Fruit fly (Drosophila melanogaster) whole organism, pupa: ENCODE measurements around the gene Strip.

Experiments
- CG10348 ChIP-seq: fragments of 200-800 bp; sonication (Bioruptor generic); IDR thresholded peaks from 2 replicates; pipeline ENCODE4 v1.3.6; 2022; ENCODE audit warnings: missing biosample characterization, missing genetic modification characterization
- CG12605 ChIP-seq: fragments of 200-800 bp; sonication (Bioruptor generic); IDR thresholded peaks from 2 replicates; pipeline ENCODE4 v1.3.6; 2022; ENCODE audit warnings: missing biosample characterization, missing genetic modification characterization
- CG13204 ChIP-seq: fragments of 200-800 bp; sonication (Bioruptor generic); optimal IDR thresholded peaks from 2 replicates; lab custom pipeline; 2018; ENCODE audit warnings: missing biosample characterization, mild to moderate bottlenecking, missing genetic modification characterization, moderate library complexity
- CG14655 ChIP-seq: fragments of 200-800 bp; sonication (Bioruptor generic); optimal IDR thresholded peaks from 3 replicates; lab custom pipeline; 2017; ENCODE audit warnings: mild to moderate bottlenecking, missing biosample characterization, missing genetic modification reagents, missing genetic modification characterization
- CG15710 ChIP-seq: fragments of 200-800 bp; sonication (Bioruptor generic); optimal IDR thresholded peaks from 2 replicates; lab custom pipeline; 2018; ENCODE audit warnings: missing biosample characterization, mild to moderate bottlenecking, missing genetic modification characterization, moderate library complexity
- CG17806 ChIP-seq: fragments of 200-800 bp; sonication (Bioruptor generic); optimal IDR thresholded peaks from 2 replicates; lab custom pipeline; 2018; ENCODE audit warnings: missing biosample characterization, mild to moderate bottlenecking, missing genetic modification characterization, moderate library complexity
- CG32121 ChIP-seq: fragments of 200-800 bp; sonication (Bioruptor generic); IDR thresholded peaks from 2 replicates; pipeline ENCODE4 v1.3.6; 2022; ENCODE audit warnings: missing biosample characterization, missing genetic modification characterization
- CG34367 ChIP-seq: fragments of 200-800 bp; sonication (Bioruptor generic); optimal IDR thresholded peaks from 2 replicates; lab custom pipeline; 2018; ENCODE audit warnings: missing biosample characterization, mild to moderate bottlenecking, missing genetic modification characterization
- CG4496 ChIP-seq: fragments of 200-800 bp; sonication (Bioruptor generic); IDR thresholded peaks from 3 replicates; pipeline ENCODE4 v1.3.6; 2022; ENCODE audit warnings: missing biosample characterization, missing genetic modification characterization
- CG8159 ChIP-seq: fragments of 200-800 bp; sonication (Bioruptor generic); optimal IDR thresholded peaks from 3 replicates; lab custom pipeline; 2018; ENCODE audit warnings: missing biosample characterization, mild to moderate bottlenecking, missing genetic modification characterization, moderate library complexity
- CG8301 ChIP-seq: fragments of 200-800 bp; sonication (Bioruptor generic); optimal IDR thresholded peaks from 2 replicates; lab custom pipeline; 2018; ENCODE audit warnings: missing biosample characterization, mild to moderate bottlenecking, missing genetic modification characterization
- CG9948 ChIP-seq: fragments of 200-800 bp; sonication (Bioruptor generic); optimal IDR thresholded peaks from 2 replicates; lab custom pipeline; 2018; ENCODE audit warnings: missing biosample characterization, mild to moderate bottlenecking, missing genetic modification characterization, moderate library complexity
- D1 ChIP-seq: fragments of 200-800 bp; sonication (Bioruptor generic); optimal IDR thresholded peaks from 2 replicates; lab custom pipeline; 2018; ENCODE audit warnings: missing biosample characterization, mild to moderate bottlenecking, missing genetic modification characterization, moderate library complexity
- EcR ChIP-seq: fragments of 200-800 bp; sonication (Bioruptor generic); optimal IDR thresholded peaks from 3 replicates; lab custom pipeline; 2019; ENCODE audit warnings: missing biosample characterization, missing genetic modification characterization, mild to moderate bottlenecking, moderate library complexity, missing genetic modification reagents
- Ets98B ChIP-seq: fragments of 200-800 bp; sonication (Bioruptor generic); IDR thresholded peaks from 2 replicates; pipeline ENCODE4 v1.3.6; 2022; ENCODE audit warnings: missing biosample characterization, missing genetic modification characterization
- Pif1A ChIP-seq: fragments of 200-800 bp; sonication (Bioruptor generic); optimal IDR thresholded peaks from 3 replicates; lab custom pipeline; 2016; ENCODE audit warnings: missing biosample characterization, missing genetic modification characterization
- Pif1B ChIP-seq: fragments of 200-800 bp; sonication (Bioruptor generic); optimal IDR thresholded peaks from 3 replicates; lab custom pipeline; 2016; ENCODE audit warnings: missing biosample characterization, missing genetic modification characterization
- Snoo ChIP-seq: fragments of 200-800 bp; sonication (Bioruptor generic); optimal IDR thresholded peaks from 3 replicates; lab custom pipeline; 2017; ENCODE audit warnings: missing biosample characterization, mild to moderate bottlenecking, missing genetic modification characterization, inconsistent platforms
- fd96Ca ChIP-seq: fragments of 200-800 bp; sonication (Bioruptor generic); IDR thresholded peaks from 3 replicates; pipeline ENCODE4 v1.3.6; 2022; ENCODE audit warnings: missing biosample characterization, missing genetic modification characterization
- gl ChIP-seq: fragments of 200-800 bp; sonication (Bioruptor generic); optimal IDR thresholded peaks from 2 replicates; lab custom pipeline; 2018; ENCODE audit warnings: missing biosample characterization, mild to moderate bottlenecking, missing genetic modification characterization
- rn ChIP-seq: fragments of 200-800 bp; sonication (Bioruptor generic); IDR thresholded peaks from 2 replicates; pipeline ENCODE4 v1.3.6; 2022; ENCODE audit warnings: missing biosample characterization, missing genetic modification characterization

The Strip gene

dm6 chr3L:3338882-3339590, 10.4 kb upstream of the Strip start:
- peak; percentile 33; the same call in 1 of the 3 replicates for TF ChIP-seq CG4496 (GFP tag; lab: Robert Waterston, UW)
- TF ChIP-seq rn, result no peak
- TF ChIP-seq Pif1B (GFP tag; lab: Kevin White, UChicago), result peak; percentile 17
- no peak for TF ChIP-seq D1
- peak; percentile 55 for TF ChIP-seq Pif1A (GFP tag; lab: Kevin White, UChicago)
- no peak for TF ChIP-seq EcR
- peak; percentile 83 for TF ChIP-seq CG8159 (tag; lab: Kevin White, UChicago)
- TF ChIP-seq CG13204 (GFP tag; lab: Kevin White, UChicago), result no peak
- TF ChIP-seq CG10348 (GFP tag; lab: Robert Waterston, UW), result no peak
- TF ChIP-seq fd96Ca (GFP tag; lab: Robert Waterston, UW), result peak; percentile 39; the same call in 2 of the 3 replicates
- peak; percentile 11 for TF ChIP-seq CG34367 (tag; lab: Kevin White, UChicago)
- peak; percentile 63 for TF ChIP-seq CG9948
- TF ChIP-seq gl (tag; lab: Kevin White, UChicago), result peak; percentile 53
- TF ChIP-seq CG8301, result peak; percentile 83
- peak; percentile 55 for TF ChIP-seq CG32121
- peak; percentile 66 for TF ChIP-seq CG12605
- TF ChIP-seq CG15710 (tag; lab: Kevin White, UChicago), result peak; percentile 65
- peak; percentile 89 for TF ChIP-seq CG14655 (GFP tag; lab: Kevin White, UChicago)
- peak; percentile 78 for TF ChIP-seq CG17806 (tag; lab: Kevin White, UChicago)
- peak; percentile 47 for TF ChIP-seq Ets98B (GFP tag; lab: Robert Waterston, UW)
- no peak for TF ChIP-seq Snoo

dm6 chr3L:3338028-3338855, 9.6 kb upstream of the Strip start:
- TF ChIP-seq CG8159 (tag; lab: Kevin White, UChicago) (peak; percentile 62), CG34367 (tag; lab: Kevin White, UChicago) (peak; percentile 31), CG9948 (peak; percentile 55), CG10348 (GFP tag; lab: Robert Waterston, UW) (no peak), Pif1A (GFP tag; lab: Kevin White, UChicago) (no peak), CG14655 (GFP tag; lab: Kevin White, UChicago) (no peak), CG15710 (tag; lab: Kevin White, UChicago) (peak; percentile 70), gl (tag; lab: Kevin White, UChicago) (no peak), CG8301 (peak; percentile 27), D1 (no peak), CG17806 (tag; lab: Kevin White, UChicago) (peak; percentile 43), CG32121 (no peak), fd96Ca (GFP tag; lab: Robert Waterston, UW) (no peak), CG12605 (no peak), EcR (peak; percentile 70), CG13204 (GFP tag; lab: Kevin White, UChicago) (peak; percentile 35), rn (no peak), Snoo (no peak), Ets98B (GFP tag; lab: Robert Waterston, UW) (no peak), CG4496 (GFP tag; lab: Robert Waterston, UW) (no peak; the same call in 2 of the 3 replicates), Pif1B (GFP tag; lab: Kevin White, UChicago) (no peak)

dm6 chr3L:3337345-3337928, 8.8 kb upstream of the Strip start:
- TF ChIP-seq CG15710 (tag; lab: Kevin White, UChicago), result no peak
- TF ChIP-seq CG10348 (GFP tag; lab: Robert Waterston, UW), result no peak
- TF ChIP-seq EcR, result peak; percentile 17
- TF ChIP-seq CG12605, result no peak
- TF ChIP-seq CG9948, result no peak

dm6 chr3L:3336368-3337164, 7.9 kb upstream of the Strip start, which contains the start of the genes Drsl6 and kst:
Drsl6 (minus strand) TSS chr3L:3336418.
kst (plus strand) TSS chr3L:3336860.
- TF ChIP-seq CG14655 (GFP tag; lab: Kevin White, UChicago) (no peak), CG4496 (GFP tag; lab: Robert Waterston, UW) (peak; percentile 69), CG17806 (tag; lab: Kevin White, UChicago) (peak; percentile 32), CG13204 (GFP tag; lab: Kevin White, UChicago) (no peak), Ets98B (GFP tag; lab: Robert Waterston, UW) (peak; percentile 55; the same call in 1 of the 2 replicates), fd96Ca (GFP tag; lab: Robert Waterston, UW) (peak; percentile 33; the same call in 1 of the 3 replicates), CG32121 (peak; percentile 32; the same call in 1 of the 2 replicates), CG15710 (tag; lab: Kevin White, UChicago) (peak; percentile 48), CG9948 (peak; percentile 17), gl (tag; lab: Kevin White, UChicago) (peak; percentile 64), rn (peak; percentile 38; the same call in 1 of the 2 replicates), Pif1B (GFP tag; lab: Kevin White, UChicago) (no peak), CG12605 (peak; percentile 82)
